Fruit fly (Drosophila melanogaster): ENCODE results near the gene CG9917.

CG9917 gene

dm6 chrX:16323063-16323462 lies at the start of gene CG9917, which contains the start of gene CG32579 (continued):
- TF ChIP-seq CG12769 (tag; optimal IDR thresholded peaks at IDR 0.05) (peak; percentile 45), CG34376 (GFP tag; optimal IDR thresholded peaks at IDR 0.05) (peak; percentile 13), scrt (GFP tag; optimal IDR thresholded peaks at IDR 0.05) (no peak), sima (GFP tag; optimal IDR thresholded peaks at IDR 0.05) (no peak), CG7839 (tag; optimal IDR thresholded peaks at IDR 0.05) (no peak), CG4282 (GFP tag; optimal IDR thresholded peaks at IDR 0.05) (no peak), CG10267 (tag; optimal IDR thresholded peaks at IDR 0.05) (peak; percentile 12), HLHmδ (GFP tag; optimal IDR thresholded peaks at IDR 0.05) (no peak), CG15514 (GFP tag; optimal IDR thresholded peaks at IDR 0.05) (peak; percentile 99), Sry-δ (GFP tag; optimal IDR thresholded peaks at IDR 0.05) (peak; percentile 93), dmrt99B (tag; optimal IDR thresholded peaks at IDR 0.05) (no peak)

dm6 chrX:16371923-16372322 lies 48.9 kb upstream of the CG9917 start:
- TF ChIP-seq chif (GFP tag; optimal IDR thresholded peaks at IDR 0.05) (no peak), PHDP (tag; optimal IDR thresholded peaks at IDR 0.05) (peak; percentile 20), Sox100B (GFP tag; optimal IDR thresholded peaks at IDR 0.05) (peak; percentile 46), crol (GFP tag; IDR thresholded peaks at IDR 0.05) (no peak), Hr39 (optimal IDR thresholded peaks at IDR 0.05) (no peak), fd102C (GFP tag; optimal IDR thresholded peaks at IDR 0.05) (no peak), cg (GFP tag; optimal IDR thresholded peaks at IDR 0.05) (no peak), CG10979 (tag; optimal IDR thresholded peaks at IDR 0.05) (peak; percentile 10), wdn (GFP tag; IDR thresholded peaks at IDR 0.05) (no peak), shn (GFP tag; optimal IDR thresholded peaks at IDR 0.05) (no peak), CG2116 (GFP tag; optimal IDR thresholded peaks at IDR 0.05) (peak; percentile 3), crp (GFP tag; optimal IDR thresholded peaks at IDR 0.05) (peak in 1 of 2 experiments; percentile 5), Jarid2 (GFP tag; optimal IDR thresholded peaks at IDR 0.05) (no peak), NK7.1 (GFP tag; optimal IDR thresholded peaks at IDR 0.05) (no peak), CG12659 (GFP tag; optimal IDR thresholded peaks at IDR 0.05) (peak; percentile 18), vvl (GFP tag; IDR thresholded peaks at IDR 0.05) (no peak), CG6654 (GFP tag; optimal IDR thresholded peaks at IDR 0.05) (no peak), lilli (GFP tag; optimal IDR thresholded peaks at IDR 0.05) (peak; percentile 13), Atf-2 (GFP tag; optimal IDR thresholded peaks at IDR 0.05) (no peak), Chrac-16 (GFP tag; optimal IDR thresholded peaks at IDR 0.05) (peak; percentile 14), B-H2 (GFP tag; optimal IDR thresholded peaks at IDR 0.05) (no peak), Drgx (GFP tag; IDR thresholded peaks at IDR 0.05) (peak; percentile 52; the same call in 1 of the 2 replicates), mld (GFP tag; IDR thresholded peaks at IDR 0.05; ENCODE audit: partially characterized antibody) (no peak), CG30403 (GFP tag; optimal IDR thresholded peaks at IDR 0.05) (peak; percentile 28), zf30C (GFP tag; optimal IDR thresholded peaks at IDR 0.05) (peak; percentile 17), dpn (GFP tag; optimal IDR thresholded peaks at IDR 0.05) (peak in 1 of 2 experiments; percentile 12), CG3281 (GFP tag; optimal IDR thresholded peaks at IDR 0.05) (peak; percentile 42), CG12155 (GFP tag; optimal IDR thresholded peaks at IDR 0.05) (peak; percentile 2), E2f1 (GFP tag; IDR thresholded peaks at IDR 0.05) (no peak), gem (tag; optimal IDR thresholded peaks at IDR 0.05) (peak; percentile 59), scrt (GFP tag; optimal IDR thresholded peaks at IDR 0.05) (no peak), CG17829 (tag; optimal IDR thresholded peaks at IDR 0.05) (peak; percentile 21), Hsf (GFP tag; optimal IDR thresholded peaks at IDR 0.05) (peak; percentile 14), CG17802 (tag; optimal IDR thresholded peaks at IDR 0.05) (no peak), CG2120 (GFP tag; optimal IDR thresholded peaks at IDR 0.05) (peak; percentile 24), NfI (GFP tag; optimal IDR thresholded peaks at IDR 0.05) (no peak), CG10267 (tag; optimal IDR thresholded peaks at IDR 0.05) (peak; percentile 12), salm (tag; optimal IDR thresholded peaks at IDR 0.05) (no peak), sens (GFP tag) (peak; percentile 69), D19A (tag; optimal IDR thresholded peaks at IDR 0.05) (peak; percentile 2), slp2 (GFP tag; optimal IDR thresholded peaks at IDR 0.05) (no peak)
